Worm (Caenorhabditis elegans) whole organism, mixed stage, embryonic: ENCODE measurements around the gene C54D10.3.

Experiments
- M03D4.4 ChIP-seq: sonication (generic microtip); optimal IDR thresholded peaks from 2 replicates; lab custom pipeline; 2017; ENCODE audit warnings: mild to moderate bottlenecking, missing genetic modification characterization, missing compliant biosample characterization
- ceh-83 ChIP-seq: fragments of 200-800 bp; sonication (Bioruptor generic); optimal IDR thresholded peaks from 2 replicates; lab custom pipeline; 2018; ENCODE audit warnings: mild to moderate bottlenecking, missing genetic modification characterization, missing compliant biosample characterization
- cnd-1 ChIP-seq: fragments of 200-800 bp; sonication (Bioruptor generic); optimal IDR thresholded peaks from 2 replicates; lab custom pipeline; 2018; ENCODE audit warnings: mild to moderate bottlenecking, missing genetic modification characterization, missing compliant biosample characterization
- ham-2 ChIP-seq: fragments of 200-800 bp; sonication (Bioruptor generic); optimal IDR thresholded peaks from 2 replicates; lab custom pipeline; 2018; ENCODE audit warnings: mild to moderate bottlenecking, missing genetic modification characterization, missing compliant biosample characterization
- lin-32 ChIP-seq: fragments of 200-800 bp; sonication (Bioruptor generic); optimal IDR thresholded peaks from 2 replicates; lab custom pipeline; 2018; ENCODE audit warnings: mild to moderate bottlenecking, missing genetic modification characterization, missing compliant biosample characterization
- mls-2 ChIP-seq: sonication (generic microtip); optimal IDR thresholded peaks from 2 replicates; lab custom pipeline; 2016; ENCODE audit warnings: mild to moderate bottlenecking, missing genetic modification characterization, moderate library complexity, missing compliant biosample characterization
- nhr-12 ChIP-seq: fragments of 150-350 bp; optimal IDR thresholded peaks from 2 replicates; lab custom pipeline; 2014; ENCODE audit warnings: missing biosample characterization, missing genetic modification characterization
- nhr-237 ChIP-seq: fragments of 150-350 bp; optimal IDR thresholded peaks from 2 replicates; lab custom pipeline; 2014; ENCODE audit warnings: missing biosample characterization, missing genetic modification characterization
- snpc-4 ChIP-seq: fragments of 150-350 bp; optimal IDR thresholded peaks from 2 replicates; lab custom pipeline; 2014; ENCODE audit warnings: missing biosample characterization, missing genetic modification characterization
- sptf-1 ChIP-seq: sonication (generic microtip); optimal IDR thresholded peaks from 2 replicates; lab custom pipeline; 2017; ENCODE audit warnings: mild to moderate bottlenecking, missing genetic modification characterization, moderate library complexity, missing compliant biosample characterization
- tbx-8 ChIP-seq: fragments of 200-800 bp; sonication (Bioruptor generic); optimal IDR thresholded peaks from 2 replicates; lab custom pipeline; 2018; ENCODE audit warnings: mild to moderate bottlenecking, missing genetic modification characterization, moderate library complexity, missing compliant biosample characterization
- zip-8 ChIP-seq: fragments of 150-350 bp; optimal IDR thresholded peaks from 2 replicates; lab custom pipeline; 2014; ENCODE audit warnings: missing biosample characterization, missing genetic modification characterization
- ztf-11 ChIP-seq: fragments of 150-350 bp; optimal IDR thresholded peaks from 2 replicates; lab custom pipeline; 2014; ENCODE audit warnings: missing biosample characterization, missing genetic modification characterization

The C54D10.3 gene

DNA sequence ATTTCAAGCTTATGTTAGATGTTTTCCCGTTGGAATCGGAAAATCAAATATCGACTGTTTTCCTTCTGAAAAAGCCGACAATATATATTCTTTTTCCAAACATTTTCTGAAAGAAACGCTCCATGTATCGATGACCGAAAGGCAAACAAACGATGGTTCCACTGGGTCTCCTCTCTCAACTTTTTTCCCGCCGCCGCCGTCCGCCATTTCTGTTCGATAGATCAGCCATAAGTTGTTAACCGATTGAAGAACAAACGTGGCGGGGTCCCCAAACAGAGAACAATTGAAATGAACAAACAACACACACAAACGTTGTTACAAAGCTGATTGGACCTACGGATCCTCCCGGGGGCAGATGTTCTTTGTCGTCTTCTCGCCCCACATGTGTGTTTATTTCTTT lies 48.3 kb downstream of the C54D10.3 start:
- no peak for TF ChIP-seq ceh-83 (GFP tag; lab: Kevin White, UChicago)
- no peak for TF ChIP-seq mls-2 (tag; lab: Kevin White, UChicago)
- TF ChIP-seq tbx-8 (GFP tag; lab: Kevin White, UChicago): no peak
- no peak for TF ChIP-seq lin-32
- TF ChIP-seq M03D4.4: no peak

DNA sequence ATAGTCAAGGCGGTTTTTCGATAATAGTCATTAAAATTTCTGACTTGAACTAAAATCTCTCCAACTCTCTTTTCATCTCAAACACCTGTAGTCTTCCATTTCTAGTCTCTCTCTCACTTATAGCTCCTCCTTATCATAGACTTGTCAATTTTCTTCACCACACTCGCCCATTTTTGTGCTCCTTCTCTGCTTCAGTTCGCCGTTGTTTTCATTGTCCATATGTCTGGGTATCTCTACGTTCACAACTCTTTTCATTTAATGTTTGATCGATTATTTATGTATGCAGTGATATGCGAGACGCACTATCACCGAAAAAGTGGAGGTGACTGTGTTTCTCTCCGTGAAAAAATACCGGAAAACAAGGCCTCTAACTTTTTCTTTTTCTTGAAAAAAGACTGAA lies 49.4 kb downstream of the C54D10.3 start:
- no peak for TF ChIP-seq ztf-11 (tag; lab: Kevin White, UChicago)
- TF ChIP-seq nhr-237: no peak
- no peak for TF ChIP-seq ham-2
- TF ChIP-seq cnd-1 (tag; lab: Kevin White, UChicago): no peak
- no peak for TF ChIP-seq nhr-12 (tag; lab: Kevin White, UChicago)
- TF ChIP-seq, all 35 proteins: peak for 0

DNA sequence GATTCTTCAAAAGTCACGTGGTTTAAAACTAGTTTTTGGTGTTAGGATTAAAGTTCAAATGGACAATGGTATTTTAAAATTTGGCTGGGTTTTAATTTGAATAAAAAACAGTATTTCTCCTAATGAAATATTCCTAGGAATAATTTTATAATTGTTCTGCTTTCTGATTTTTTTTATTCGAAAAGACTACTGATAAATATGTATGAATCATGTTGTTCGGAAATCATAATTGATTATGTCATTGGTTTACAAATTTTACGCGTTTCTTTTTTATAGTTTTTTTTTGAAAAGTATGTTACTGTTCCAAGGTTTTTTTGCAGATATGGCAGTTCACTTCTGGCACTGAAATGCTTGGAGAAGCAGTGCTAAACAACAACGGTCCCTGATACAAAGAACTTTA lies 50.0 kb downstream of the C54D10.3 start, which contains the start of gene F28C1.3:
Gene F28C1.3 (plus strand): TSS at position 301 of the 400 bp plus-strand sequence.
- no peak for TF ChIP-seq sptf-1 (tag; lab: Kevin White, UChicago)
- no peak for TF ChIP-seq snpc-4 (tag; lab: Kevin White, UChicago)
- TF ChIP-seq zip-8 (tag; lab: Kevin White, UChicago): no peak
